Worm (Caenorhabditis elegans): Measurements from ENCODE around the gene nrx-1.

Gene nrx-1

ce11 chrV:10886405-10886887, 61.6 kb downstream of the nrx-1 start, which contains the start of gene F32D8.3:
TSS of gene F32D8.3 (plus strand) at chrV:10886837.
- no peak for TF ChIP-seq chd-7 (tag; optimal IDR thresholded peaks at IDR 0.05)
- TF ChIP-seq ceh-79 (tag; optimal IDR thresholded peaks at IDR 0.05), result no peak
- TF ChIP-seq ccch-3 (GFP tag; optimal IDR thresholded peaks at IDR 0.05), result no peak
- TF ChIP-seq somi-1 (GFP tag; optimal IDR thresholded peaks at IDR 0.05), result no peak
- no peak for TF ChIP-seq F57A8.1 (GFP tag; optimal IDR thresholded peaks at IDR 0.05)
- no peak for TF ChIP-seq tlf-1 (GFP tag; optimal IDR thresholded peaks at IDR 0.05)
- TF ChIP-seq zim-3 (tag; optimal IDR thresholded peaks at IDR 0.05), result no peak
- TF ChIP-seq C17E4.6 (GFP tag; IDR thresholded peaks at IDR 0.05), result no peak
- no peak for TF ChIP-seq tbp1 (GFP tag; optimal IDR thresholded peaks at IDR 0.05)

DNA sequence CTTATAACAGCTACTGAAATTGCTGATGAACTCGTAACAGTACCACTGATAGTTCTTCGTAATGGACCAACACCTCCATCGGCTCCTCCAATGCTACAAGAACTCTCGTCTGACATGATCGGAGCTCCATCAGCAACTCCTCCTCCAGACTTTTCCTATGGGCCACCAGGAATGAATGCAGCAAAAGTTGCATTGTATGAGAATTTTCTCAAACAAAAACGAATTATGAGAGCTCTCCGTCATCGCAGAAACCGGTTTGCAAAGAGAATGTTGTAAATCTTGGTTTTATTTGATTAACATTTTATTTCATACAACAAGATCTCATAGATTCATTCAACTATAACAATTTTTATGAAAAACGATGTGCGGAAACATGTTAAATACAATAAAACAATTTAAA, 62.8 kb downstream of the nrx-1 start:
- TF ChIP-seq atf-7 (tag; optimal IDR thresholded peaks at IDR 0.05), result peak; percentile 31
- peak; percentile 72 for TF ChIP-seq ZK185.1 (tag; optimal IDR thresholded peaks at IDR 0.05; ENCODE audit: poor library complexity, severe bottlenecking)
- TF ChIP-seq F57A8.1 (GFP tag; optimal IDR thresholded peaks at IDR 0.05), result no peak
- peak; percentile 83 for TF ChIP-seq F57C9.4 (tag; optimal IDR thresholded peaks at IDR 0.05)
- 0 out of 2 replicates have a peak, but pooled peaks have one; percentile 22 for TF ChIP-seq hmg-20 (GFP tag; IDR thresholded peaks at IDR 0.05)
- peak; percentile 18 for TF ChIP-seq athp-1 (tag; optimal IDR thresholded peaks at IDR 0.05)
- peak; percentile 64; the same call in 1 of the 2 replicates for TF ChIP-seq K11D2.4 (GFP tag; IDR thresholded peaks at IDR 0.05)
- TF ChIP-seq Y95B8A.8 (GFP tag; IDR thresholded peaks at IDR 0.05), result no peak
- TF ChIP-seq unc-62 (GFP tag; optimal IDR thresholded peaks at IDR 0.05), result no peak
- peak; percentile 57 for TF ChIP-seq pbrm-1 (GFP tag; IDR thresholded peaks at IDR 0.05)
- TF ChIP-seq tlf-1 (GFP tag; optimal IDR thresholded peaks at IDR 0.05), result peak; percentile 55
- TF ChIP-seq chd-7 (tag; optimal IDR thresholded peaks at IDR 0.05), result peak; percentile 31
- TF ChIP-seq lin-40 (tag; optimal IDR thresholded peaks at IDR 0.05), result peak; percentile 3
- TF ChIP-seq lin-54 (GFP tag; optimal IDR thresholded peaks at IDR 0.05), result peak; percentile 13
- TF ChIP-seq Y53G8AR.9 (GFP tag; conservative IDR thresholded peaks at IDR 0.05), result peak; percentile 56; the same call in 1 of the 2 replicates
- TF ChIP-seq ama-1 (optimal IDR thresholded peaks at IDR 0.05), result peak; percentile 26
- TF ChIP-seq ama-1 (GFP tag; optimal IDR thresholded peaks at IDR 0.05), result no peak
- peak; percentile 42 for TF ChIP-seq somi-1 (GFP tag; optimal IDR thresholded peaks at IDR 0.05)
- TF ChIP-seq B0336.3 (GFP tag; IDR thresholded peaks at IDR 0.05), result peak; percentile 62; the same call in 1 of the 2 replicates
- TF ChIP-seq ztf-25 (GFP tag; IDR thresholded peaks at IDR 0.05), result no peak
- no peak for TF ChIP-seq fkh-3 (tag; optimal IDR thresholded peaks at IDR 0.05)
- peak; percentile 3 for TF ChIP-seq F52B5.7 (tag; optimal IDR thresholded peaks at IDR 0.05)
- no peak for TF ChIP-seq unc-130 (GFP tag; optimal IDR thresholded peaks at IDR 0.05)
- peak; percentile 2 for TF ChIP-seq die-1 (tag; optimal IDR thresholded peaks at IDR 0.05)
- TF ChIP-seq egl-18 (GFP tag; IDR thresholded peaks at IDR 0.05), result no peak
- TF ChIP-seq nfyb-1 (GFP tag; IDR thresholded peaks at IDR 0.05), result peak; percentile 66; the same call in 1 of the 2 replicates
- TF ChIP-seq nhr-90 (tag; optimal IDR thresholded peaks at IDR 0.05), result peak; percentile 51
- peak; percentile 86 for TF ChIP-seq Y56A3A.18 (GFP tag; IDR thresholded peaks at IDR 0.05)
- TF ChIP-seq let-607 (tag; optimal IDR thresholded peaks at IDR 0.05), result peak in 1 of 2 experiments; percentile 20
- TF ChIP-seq dpff-1 (tag; optimal IDR thresholded peaks at IDR 0.05), result peak; percentile 27
- TF ChIP-seq K12H6.12 (tag; optimal IDR thresholded peaks at IDR 0.05), result no peak
- no peak for TF ChIP-seq aptf-2 (GFP tag; conservative IDR thresholded peaks at IDR 0.05)
- no peak for TF ChIP-seq ekl-4 (GFP tag; IDR thresholded peaks at IDR 0.05)
- TF ChIP-seq ztf-28 (GFP tag; IDR thresholded peaks at IDR 0.05), result no peak
- TF ChIP-seq F10E7.11 (tag; optimal IDR thresholded peaks at IDR 0.05), result no peak
- TF ChIP-seq cebp-1 (GFP tag; IDR thresholded peaks at IDR 0.05), result no peak
- peak; percentile 49 for TF ChIP-seq cebp-1 (tag; optimal IDR thresholded peaks at IDR 0.05)
- peak; percentile 84 for TF ChIP-seq repo-1 (tag; optimal IDR thresholded peaks at IDR 0.05)
- peak; percentile 78 for TF ChIP-seq ztf-26 (tag; optimal IDR thresholded peaks at IDR 0.05)
- TF ChIP-seq lin-26 (GFP tag; IDR thresholded peaks at IDR 0.05), result 0 out of 2 replicates have a peak, but pooled peaks have one; percentile 11
